Fruit fly (Drosophila melanogaster) whole organism, pupa: ENCODE results near the gene CG42876.

Experiments used
- CG12605 ChIP-seq: fragments of 200-800 bp; sonication (Bioruptor generic); IDR thresholded peaks from 2 replicates; pipeline ENCODE4 v1.3.6; 2022; ENCODE audit warnings: missing biosample characterization, missing genetic modification characterization
- CG13204 ChIP-seq: fragments of 200-800 bp; sonication (Bioruptor generic); optimal IDR thresholded peaks from 2 replicates; lab custom pipeline; 2018; ENCODE audit warnings: missing biosample characterization, mild to moderate bottlenecking, missing genetic modification characterization, moderate library complexity
- CG15710 ChIP-seq: fragments of 200-800 bp; sonication (Bioruptor generic); optimal IDR thresholded peaks from 2 replicates; lab custom pipeline; 2018; ENCODE audit warnings: missing biosample characterization, mild to moderate bottlenecking, missing genetic modification characterization, moderate library complexity
- CG34367 ChIP-seq: fragments of 200-800 bp; sonication (Bioruptor generic); optimal IDR thresholded peaks from 2 replicates; lab custom pipeline; 2018; ENCODE audit warnings: missing biosample characterization, mild to moderate bottlenecking, missing genetic modification characterization
- CG8301 ChIP-seq: fragments of 200-800 bp; sonication (Bioruptor generic); optimal IDR thresholded peaks from 2 replicates; lab custom pipeline; 2018; ENCODE audit warnings: missing biosample characterization, mild to moderate bottlenecking, missing genetic modification characterization
- CG9948 ChIP-seq: fragments of 200-800 bp; sonication (Bioruptor generic); optimal IDR thresholded peaks from 2 replicates; lab custom pipeline; 2018; ENCODE audit warnings: missing biosample characterization, mild to moderate bottlenecking, missing genetic modification characterization, moderate library complexity
- D1 ChIP-seq: fragments of 200-800 bp; sonication (Bioruptor generic); optimal IDR thresholded peaks from 2 replicates; lab custom pipeline; 2018; ENCODE audit warnings: missing biosample characterization, mild to moderate bottlenecking, missing genetic modification characterization, moderate library complexity
- EcR ChIP-seq: fragments of 200-800 bp; sonication (Bioruptor generic); optimal IDR thresholded peaks from 3 replicates; lab custom pipeline; 2019; ENCODE audit warnings: missing biosample characterization, missing genetic modification characterization, mild to moderate bottlenecking, moderate library complexity, missing genetic modification reagents
- Ets98B ChIP-seq: fragments of 200-800 bp; sonication (Bioruptor generic); IDR thresholded peaks from 2 replicates; pipeline ENCODE4 v1.3.6; 2022; ENCODE audit warnings: missing biosample characterization, missing genetic modification characterization
- Pif1B ChIP-seq: fragments of 200-800 bp; sonication (Bioruptor generic); optimal IDR thresholded peaks from 3 replicates; lab custom pipeline; 2016; ENCODE audit warnings: missing biosample characterization, missing genetic modification characterization

dm6 chr2L:15835558-15835957, 23.6 kb upstream of the CG42876 start, which contains the start of gene CG18518:
- no peak for TF ChIP-seq Ets98B
- TF ChIP-seq CG8301 (tag; lab: Kevin White, UChicago), result no peak
- no peak for TF ChIP-seq CG9948 (tag; lab: Kevin White, UChicago)
- no peak for TF ChIP-seq EcR (GFP tag; lab: Kevin White, UChicago)
- no peak for TF ChIP-seq CG15710
- no peak for TF ChIP-seq CG34367 (tag; lab: Kevin White, UChicago)
- no peak for TF ChIP-seq CG13204 (GFP tag; lab: Kevin White, UChicago)
- TF ChIP-seq Pif1B (GFP tag; lab: Kevin White, UChicago), result no peak
- TF ChIP-seq CG12605 (GFP tag; lab: Robert Waterston, UW), result no peak
- TF ChIP-seq D1, result no peak
